Worm (Caenorhabditis elegans) whole organism, midembryonic: ENCODE measurements around the gene C14A6.3.

ENCODE experiments used
- cog-1 ChIP-seq: sonication (generic microtip); optimal IDR thresholded peaks from 2 replicates; lab custom pipeline; 2016; ENCODE audit warnings: missing genetic modification characterization, missing compliant biosample characterization
- flt-1 ChIP-seq: fragments of 200-800 bp; sonication (Bioruptor generic); IDR thresholded peaks from 2 replicates; pipeline ENCODE4 v1.3.6; 2022; ENCODE audit warnings: missing genetic modification characterization, missing compliant biosample characterization
- klf-2 ChIP-seq: fragments of 200-800 bp; sonication (Bioruptor generic); conservative IDR thresholded peaks from 2 replicates; pipeline ENCODE4 v1.3.6; 2022; ENCODE audit warnings: missing genetic modification reagents, missing genetic modification characterization, missing compliant biosample characterization
- med-1 ChIP-seq: sonication (generic microtip); optimal IDR thresholded peaks from 2 replicates; lab custom pipeline; 2017; ENCODE audit warnings: missing genetic modification characterization, mild to moderate bottlenecking, missing compliant biosample characterization, antibody characterized with exemption, missing genetic modification reagents; ENCODE audit not compliant: insufficient read depth
- ref-1 ChIP-seq: fragments of 200-800 bp; sonication (Bioruptor generic); conservative IDR thresholded peaks from 2 replicates; pipeline ENCODE4 v1.3.6; 2022; ENCODE audit warnings: missing genetic modification reagents, missing genetic modification characterization, missing compliant biosample characterization
- ztf-23 ChIP-seq: fragments of 200-800 bp; sonication (Bioruptor generic); IDR thresholded peaks from 2 replicates; pipeline ENCODE4 v1.3.6; 2022; ENCODE audit warnings: missing genetic modification reagents, missing genetic modification characterization, missing compliant biosample characterization
- ztf-29 ChIP-seq: fragments of 200-800 bp; sonication (Bioruptor generic); IDR thresholded peaks from 2 replicates; pipeline ENCODE4 v1.3.6; 2022; ENCODE audit warnings: missing genetic modification reagents, missing genetic modification characterization, missing compliant biosample characterization

ce11 chrV:18191128-18191527 lies 45.0 kb downstream of the C14A6.3 start, which contains the start of gene clec-42:
- TF ChIP-seq ztf-29 (GFP tag; lab: Robert Waterston, UW) (no peak), ref-1 (GFP tag; lab: Robert Waterston, UW) (no peak), flt-1 (GFP tag; lab: Robert Waterston, UW) (no peak), ztf-23 (no peak), cog-1 (tag; lab: Kevin White, UChicago) (no peak), med-1 (GFP tag; lab: Kevin White, UChicago) (no peak), klf-2 (GFP tag; lab: Robert Waterston, UW) (no peak)
